Fruit fly (Drosophila melanogaster): ENCODE data around the gene f-cup.

Gene f-cup

dm6 chr3R:13715674-13716454 is 15.2 kb upstream of the f-cup start:
- TF ChIP-seq CG8478 (optimal IDR thresholded peaks at IDR 0.05) (no peak), usp (GFP tag; optimal IDR thresholded peaks at IDR 0.05) (no peak), EcR (GFP tag; optimal IDR thresholded peaks at IDR 0.05) (no peak), psq (optimal IDR thresholded peaks at IDR 0.05) (no peak), Dll (optimal IDR thresholded peaks at IDR 0.05) (no peak), pan (optimal IDR thresholded peaks at IDR 0.05) (no peak)

dm6 chr3R:13715012-13715673 is 14.5 kb upstream of the f-cup start, which contains the start of gene kmr:
Gene kmr (plus strand): TSS chr3R:13715207.
- TF ChIP-seq EcR (GFP tag; optimal IDR thresholded peaks at IDR 0.05) (no peak), pan (optimal IDR thresholded peaks at IDR 0.05) (no peak), Dll (optimal IDR thresholded peaks at IDR 0.05) (no peak), CG8478 (optimal IDR thresholded peaks at IDR 0.05) (no peak), psq (optimal IDR thresholded peaks at IDR 0.05) (no peak), usp (GFP tag; optimal IDR thresholded peaks at IDR 0.05) (no peak)

dm6 chr3R:13713984-13714532 is 13.4 kb upstream of the f-cup start:
- TF ChIP-seq EcR (GFP tag; optimal IDR thresholded peaks at IDR 0.05) (no peak), pan (optimal IDR thresholded peaks at IDR 0.05) (no peak), usp (GFP tag; optimal IDR thresholded peaks at IDR 0.05) (no peak), CG8478 (optimal IDR thresholded peaks at IDR 0.05) (no peak), psq (optimal IDR thresholded peaks at IDR 0.05) (no peak)

DNA sequence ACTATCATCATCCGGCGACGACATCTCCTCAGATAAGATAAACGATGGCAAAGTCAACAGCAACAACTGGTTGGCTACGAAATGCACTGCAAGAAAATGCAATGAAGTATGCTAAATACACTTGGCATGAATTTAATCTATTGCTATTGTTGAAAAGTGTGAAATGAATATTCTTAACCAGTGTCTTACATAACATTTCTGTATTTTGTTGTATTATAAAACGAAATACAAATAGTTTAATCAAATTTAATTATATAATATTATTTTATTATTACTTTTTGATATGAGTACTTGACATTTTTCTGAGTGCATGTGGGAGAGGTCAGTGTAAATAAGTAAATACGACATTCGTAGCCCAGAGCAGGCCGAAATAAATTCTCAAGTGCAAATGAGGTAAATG is 12.9 kb upstream of the f-cup start:
- TF ChIP-seq EcR (GFP tag; optimal IDR thresholded peaks at IDR 0.05), result no peak
- no peak for TF ChIP-seq CG8478 (optimal IDR thresholded peaks at IDR 0.05)
- TF ChIP-seq usp (GFP tag; optimal IDR thresholded peaks at IDR 0.05), result no peak
- TF ChIP-seq psq (optimal IDR thresholded peaks at IDR 0.05), result no peak
- no peak for TF ChIP-seq pan (optimal IDR thresholded peaks at IDR 0.05)

dm6 chr3R:13711735-13712134 is 11.1 kb upstream of the f-cup start, which contains the start of the genes primo-1 and primo-2:
Gene primo-1 (minus strand): TSS chr3R:13711835.
Gene primo-2 (minus strand): TSS chr3R:13711835.
- no peak for TF ChIP-seq Dll (optimal IDR thresholded peaks at IDR 0.05)

- TF ChIP-seq CG8478 (optimal IDR thresholded peaks at IDR 0.05) (no peak), Dll (optimal IDR thresholded peaks at IDR 0.05) (no peak), usp (GFP tag; optimal IDR thresholded peaks at IDR 0.05) (no peak), psq (optimal IDR thresholded peaks at IDR 0.05) (no peak), pan (optimal IDR thresholded peaks at IDR 0.05) (no peak), EcR (GFP tag; optimal IDR thresholded peaks at IDR 0.05) (no peak)
Observed at dm6 chr3R:13710645-13711044, 10.0 kb upstream of the f-cup start.

- no peak for TF ChIP-seq CG8478 (optimal IDR thresholded peaks at IDR 0.05)
- TF ChIP-seq psq (optimal IDR thresholded peaks at IDR 0.05), result no peak
- TF ChIP-seq Dll (optimal IDR thresholded peaks at IDR 0.05), result no peak
- no peak for TF ChIP-seq usp (GFP tag; optimal IDR thresholded peaks at IDR 0.05)
- TF ChIP-seq EcR (GFP tag; optimal IDR thresholded peaks at IDR 0.05), result no peak
- TF ChIP-seq pan (optimal IDR thresholded peaks at IDR 0.05), result no peak
Observed at dm6 chr3R:13709839-13710238, 9.2 kb upstream of the f-cup start, which contains the start of gene Argp. Gene Argp (minus strand): TSS chr3R:13709939.

DNA sequence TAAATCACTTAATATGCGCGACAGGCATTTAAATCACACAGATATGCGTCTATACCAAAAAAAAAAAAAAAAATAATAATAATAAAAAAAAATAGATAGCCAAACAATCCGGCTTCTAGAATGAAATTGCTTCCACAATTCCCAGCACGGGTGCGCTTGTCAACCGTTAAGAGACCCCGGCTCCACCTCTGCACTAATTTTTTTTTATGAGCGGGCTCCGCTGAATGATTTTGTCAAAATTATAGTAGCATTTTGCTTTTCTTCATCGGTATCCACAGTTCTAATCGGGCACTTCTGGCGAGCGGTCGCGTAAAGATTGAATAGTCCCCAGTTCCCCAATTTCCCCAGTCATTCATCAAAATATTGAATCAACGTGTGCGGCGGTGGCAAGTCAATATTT is 5.8 kb upstream of the f-cup start, which contains the start of gene Adgf-C:
TSS of gene Adgf-C (plus strand) at position 301 of the 400 bp plus-strand sequence.
- TF ChIP-seq EcR (GFP tag; optimal IDR thresholded peaks at IDR 0.05), result no peak
- TF ChIP-seq Dll (optimal IDR thresholded peaks at IDR 0.05), result no peak
- TF ChIP-seq usp (GFP tag; optimal IDR thresholded peaks at IDR 0.05), result no peak
- TF ChIP-seq CG8478 (optimal IDR thresholded peaks at IDR 0.05), result no peak
- no peak for TF ChIP-seq pan (optimal IDR thresholded peaks at IDR 0.05)
- no peak for TF ChIP-seq psq (optimal IDR thresholded peaks at IDR 0.05)

DNA sequence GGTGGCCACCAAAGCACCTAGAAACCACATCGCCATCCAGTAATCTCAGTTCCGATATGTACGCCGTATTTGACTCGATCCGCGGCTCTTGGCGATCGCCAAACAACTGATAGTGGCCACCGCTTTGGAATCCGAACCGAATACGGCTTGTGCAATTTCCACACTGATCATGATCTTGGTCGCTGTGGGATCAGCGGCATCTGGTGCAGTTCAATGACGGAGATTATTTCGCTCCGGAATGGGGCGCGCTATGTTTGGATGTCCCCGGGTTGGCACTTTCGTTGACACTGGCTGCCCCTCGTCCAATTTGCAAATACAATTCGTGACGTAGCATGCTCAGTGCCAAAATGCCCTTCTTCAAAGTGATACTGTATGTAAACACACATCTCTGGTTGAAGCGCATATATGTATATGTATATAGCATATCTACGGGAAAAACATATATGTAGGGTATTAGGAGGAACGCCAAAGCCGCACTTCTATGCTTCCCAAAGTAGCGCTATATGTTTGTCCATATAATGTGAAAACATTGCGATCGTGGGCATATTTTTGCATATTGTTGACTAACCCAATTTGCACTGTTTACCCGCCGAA is 4.8 kb upstream of the f-cup start, which contains the start of gene Adgf-D:
TSS of gene Adgf-D (minus strand) at position 111 of the 594 bp plus-strand sequence.
- TF ChIP-seq pan (optimal IDR thresholded peaks at IDR 0.05), result no peak
- TF ChIP-seq CG8478 (optimal IDR thresholded peaks at IDR 0.05), result no peak
- TF ChIP-seq Dll (optimal IDR thresholded peaks at IDR 0.05), result no peak
- no peak for TF ChIP-seq EcR (GFP tag; optimal IDR thresholded peaks at IDR 0.05)
- TF ChIP-seq usp (GFP tag; optimal IDR thresholded peaks at IDR 0.05), result no peak
- TF ChIP-seq psq (optimal IDR thresholded peaks at IDR 0.05), result no peak

dm6 chr3R:13700192-13700591 is 446 bp downstream of the f-cup start, which contains the start of gene ninaB:
Gene ninaB (plus strand): TSS chr3R:13700565.
- TF ChIP-seq usp (GFP tag; optimal IDR thresholded peaks at IDR 0.05) (no peak), CG8478 (optimal IDR thresholded peaks at IDR 0.05) (no peak), EcR (GFP tag; optimal IDR thresholded peaks at IDR 0.05) (no peak), psq (optimal IDR thresholded peaks at IDR 0.05) (no peak)

dm6 chr3R:13699350-13699749 is 1.3 kb downstream of the f-cup start:
- no peak for TF ChIP-seq usp (GFP tag; optimal IDR thresholded peaks at IDR 0.05)
- no peak for TF ChIP-seq pan (optimal IDR thresholded peaks at IDR 0.05)
- TF ChIP-seq Dll (optimal IDR thresholded peaks at IDR 0.05), result no peak
- no peak for TF ChIP-seq CG8478 (optimal IDR thresholded peaks at IDR 0.05)
- no peak for TF ChIP-seq psq (optimal IDR thresholded peaks at IDR 0.05)
- no peak for TF ChIP-seq EcR (GFP tag; optimal IDR thresholded peaks at IDR 0.05)

dm6 chr3R:13693753-13694152 is 6.9 kb downstream of the f-cup start, which contains the start of gene CG14367:
Gene CG14367 (plus strand): TSS chr3R:13694053.
- TF ChIP-seq psq (optimal IDR thresholded peaks at IDR 0.05), result no peak
- no peak for TF ChIP-seq EcR (GFP tag; optimal IDR thresholded peaks at IDR 0.05)
- no peak for TF ChIP-seq Dll (optimal IDR thresholded peaks at IDR 0.05)
- no peak for TF ChIP-seq CG8478 (optimal IDR thresholded peaks at IDR 0.05)
- no peak for TF ChIP-seq pan (optimal IDR thresholded peaks at IDR 0.05)
- TF ChIP-seq usp (GFP tag; optimal IDR thresholded peaks at IDR 0.05), result no peak
